Worm (Caenorhabditis elegans) whole organism, L1 larva: Measurements from ENCODE around the gene ncs-4.

Experiments used
- C04F5.9 ChIP-seq: sonication (generic microtip); optimal IDR thresholded peaks from 2 replicates; lab custom pipeline; 2016; ENCODE audit warnings: missing genetic modification characterization, missing compliant biosample characterization
- C34B4.2 ChIP-seq: sonication (generic microtip); optimal IDR thresholded peaks from 2 replicates; lab custom pipeline; 2017; ENCODE audit warnings: mild to moderate bottlenecking, missing genetic modification characterization, missing compliant biosample characterization
- aha-1 ChIP-seq: fragments of 150-350 bp; optimal IDR thresholded peaks from 2 replicates; lab custom pipeline; 2014; ENCODE audit warnings: missing biosample characterization, missing genetic modification characterization
- ceh-63 ChIP-seq: fragments of 200-800 bp; sonication (Bioruptor generic); optimal IDR thresholded peaks from 2 replicates; lab custom pipeline; 2018; ENCODE audit warnings: mild to moderate bottlenecking, missing genetic modification characterization, missing compliant biosample characterization
- ceh-8 ChIP-seq: fragments of 200-800 bp; sonication (Bioruptor generic); optimal IDR thresholded peaks from 2 replicates; lab custom pipeline; 2018; ENCODE audit warnings: mild to moderate bottlenecking, missing genetic modification characterization, moderate library complexity, missing compliant biosample characterization
- ceh-82 ChIP-seq, 3 experiments: fragments of 150-350 bp in 1 of 3; sonication (generic microtip) in 2 of 3; optimal IDR thresholded peaks; 2 replicates each; lab custom pipeline; 2014 to 2017; ENCODE audit warnings: missing biosample characterization in 3 of 3, missing genetic modification characterization in 3 of 3
- ceh-88 ChIP-seq: fragments of 200-800 bp; sonication (Bioruptor generic); IDR thresholded peaks from 2 replicates; pipeline ENCODE4 v1.3.6; 2022; ENCODE audit warnings: missing genetic modification characterization, missing compliant biosample characterization
- ceh-90 ChIP-seq: sonication (generic microtip); optimal IDR thresholded peaks from 2 replicates; lab custom pipeline; 2016; ENCODE audit warnings: missing genetic modification characterization, missing compliant biosample characterization
- efl-1 ChIP-seq, 4 experiments: fragments of 150-350 bp; optimal IDR thresholded peaks in 3 of 4; peaks in 1 of 4; 1 replicate in 1 of 4; 2 replicates in 3 of 4; lab custom pipeline; 2014; ENCODE audit warnings: missing biosample characterization in 2 of 4, missing genetic modification characterization in 2 of 4, missing genetic modification reagents in 2 of 4
- efl-3 ChIP-seq: fragments of 200-800 bp; sonication (Bioruptor generic); optimal IDR thresholded peaks from 2 replicates; lab custom pipeline; 2018; ENCODE audit warnings: mild to moderate bottlenecking, missing genetic modification characterization, missing compliant biosample characterization
- egl-27 ChIP-seq, 2 experiments: fragments of 150-350 bp in 1 of 2; sonication (generic microtip); optimal IDR thresholded peaks; 3 replicates each; lab custom pipeline; 2017 to 2018; ENCODE audit warnings: missing biosample characterization in 2 of 2, missing genetic modification characterization in 2 of 2, missing genetic modification reagents in 2 of 2
- elt-2 ChIP-seq: sonication (generic microtip); optimal IDR thresholded peaks from 2 replicates; lab custom pipeline; 2016; ENCODE audit warnings: missing genetic modification characterization, mild to moderate bottlenecking, inconsistent platforms, missing compliant biosample characterization, missing genetic modification reagents
- fkh-10 ChIP-seq: sonication (generic microtip); optimal IDR thresholded peaks from 2 replicates; lab custom pipeline; 2017; ENCODE audit warnings: missing biosample characterization, missing genetic modification reagents, missing genetic modification characterization
- fkh-4 ChIP-seq: sonication (generic microtip); optimal IDR thresholded peaks from 2 replicates; lab custom pipeline; 2016; ENCODE audit warnings: missing compliant biosample characterization, missing genetic modification characterization, borderline replicate concordance
- fkh-8 ChIP-seq: sonication (generic microtip); optimal IDR thresholded peaks from 2 replicates; lab custom pipeline; 2016; ENCODE audit warnings: mild to moderate bottlenecking, missing genetic modification characterization, missing compliant biosample characterization
- hpl-2 ChIP-seq: fragments of 150-350 bp; optimal IDR thresholded peaks from 2 replicates; lab custom pipeline; 2014; ENCODE audit warnings: missing biosample characterization, missing genetic modification reagents, missing genetic modification characterization
- jun-1 ChIP-seq: fragments of 150-350 bp; optimal IDR thresholded peaks from 2 replicates; lab custom pipeline; 2014; ENCODE audit warnings: missing biosample characterization, missing genetic modification reagents, missing genetic modification characterization
- lin-13 ChIP-seq: fragments of 150-350 bp; optimal IDR thresholded peaks from 2 replicates; lab custom pipeline; 2014; ENCODE audit warnings: missing biosample characterization, missing genetic modification reagents, missing genetic modification characterization
- lin-14 ChIP-seq: fragments of 200-800 bp; sonication (Bioruptor generic); optimal IDR thresholded peaks from 2 replicates; lab custom pipeline; 2018; ENCODE audit warnings: mild to moderate bottlenecking, missing genetic modification characterization, moderate library complexity, missing compliant biosample characterization
- lin-15B ChIP-seq: fragments of 150-350 bp; sonication (generic microtip); optimal IDR thresholded peaks from 3 replicates; lab custom pipeline; 2014; ENCODE audit warnings: missing biosample characterization, missing genetic modification characterization
- lin-35 ChIP-seq, 2 experiments: fragments of 150-350 bp; optimal IDR thresholded peaks; 2 replicates each; lab custom pipeline; 2014; ENCODE audit warnings: missing biosample characterization in 2 of 2, missing genetic modification characterization in 2 of 2, missing genetic modification reagents in 2 of 2
- lsy-2 ChIP-seq, 2 experiments: fragments of 150-350 bp; optimal IDR thresholded peaks; 2 replicates each; lab custom pipeline; 2014; ENCODE audit warnings: missing biosample characterization in 2 of 2, missing genetic modification characterization in 2 of 2
- mep-1 ChIP-seq: fragments of 150-350 bp; optimal IDR thresholded peaks from 2 replicates; lab custom pipeline; 2014; ENCODE audit warnings: missing biosample characterization, missing genetic modification characterization
- nhr-11 ChIP-seq: fragments of 150-350 bp; optimal IDR thresholded peaks from 2 replicates; lab custom pipeline; 2014; ENCODE audit warnings: missing biosample characterization, missing genetic modification characterization
- nhr-19 ChIP-seq: fragments of 200-800 bp; sonication (Bioruptor generic); conservative IDR thresholded peaks from 2 replicates; pipeline ENCODE4 v1.3.6; 2022; ENCODE audit warnings: missing genetic modification characterization, missing compliant biosample characterization
- nhr-20 ChIP-seq: sonication (generic microtip); optimal IDR thresholded peaks from 2 replicates; lab custom pipeline; 2016; ENCODE audit warnings: mild to moderate bottlenecking, missing genetic modification characterization, missing compliant biosample characterization
- nhr-28 ChIP-seq: fragments of 150-350 bp; optimal IDR thresholded peaks from 2 replicates; lab custom pipeline; 2014; ENCODE audit warnings: missing biosample characterization, missing genetic modification characterization
- nhr-47 ChIP-seq: sonication (generic microtip); optimal IDR thresholded peaks from 2 replicates; lab custom pipeline; 2016; ENCODE audit warnings: mild to moderate bottlenecking, missing genetic modification characterization, moderate library complexity, missing compliant biosample characterization
- nhr-71 ChIP-seq: sonication (generic microtip); optimal IDR thresholded peaks from 2 replicates; lab custom pipeline; 2016; ENCODE audit warnings: mild to moderate bottlenecking, missing genetic modification characterization, moderate library complexity, missing compliant biosample characterization
- nhr-77 ChIP-seq: fragments of 150-350 bp; optimal IDR thresholded peaks from 2 replicates; lab custom pipeline; 2014; ENCODE audit warnings: missing biosample characterization, missing genetic modification characterization
- nhr-85 ChIP-seq: sonication (generic microtip); peaks from one replicate; lab custom pipeline; 2016; ENCODE audit warnings: missing genetic modification characterization, inconsistent platforms, missing compliant biosample characterization
- nhr-90 ChIP-seq: sonication (generic microtip); optimal IDR thresholded peaks from 2 replicates; lab custom pipeline; 2016; ENCODE audit warnings: mild to moderate bottlenecking, missing genetic modification characterization, missing compliant biosample characterization; ENCODE audit not compliant: poor library complexity
- rnt-1 ChIP-seq: sonication (generic microtip); optimal IDR thresholded peaks from 2 replicates; lab custom pipeline; 2016; ENCODE audit warnings: mild to moderate bottlenecking, missing genetic modification characterization, moderate library complexity, missing compliant biosample characterization
- snpc-4 ChIP-seq: fragments of 150-350 bp; optimal IDR thresholded peaks from 2 replicates; lab custom pipeline; 2014; ENCODE audit warnings: missing biosample characterization, missing genetic modification characterization
- snu-23 ChIP-seq: sonication (generic microtip); optimal IDR thresholded peaks from 2 replicates; lab custom pipeline; 2016; ENCODE audit warnings: missing genetic modification characterization, missing compliant biosample characterization
- sptf-1 ChIP-seq: fragments of 150-350 bp; optimal IDR thresholded peaks from 2 replicates; lab custom pipeline; 2014; ENCODE audit warnings: missing biosample characterization, missing genetic modification characterization
- sup-37 ChIP-seq: fragments of 200-800 bp; sonication (Bioruptor generic); optimal IDR thresholded peaks from 2 replicates; lab custom pipeline; 2018; ENCODE audit warnings: mild to moderate bottlenecking, missing genetic modification characterization, missing compliant biosample characterization
- swsn-7 ChIP-seq: sonication (generic microtip); optimal IDR thresholded peaks from 2 replicates; lab custom pipeline; 2016; ENCODE audit warnings: missing genetic modification characterization, missing compliant biosample characterization
- unc-130 ChIP-seq: fragments of 150-350 bp; optimal IDR thresholded peaks from 2 replicates; lab custom pipeline; 2017; ENCODE audit warnings: missing biosample characterization, missing genetic modification characterization, inconsistent platforms
- unc-30 ChIP-seq: sonication (generic microtip); optimal IDR thresholded peaks from 2 replicates; lab custom pipeline; 2017; ENCODE audit warnings: missing biosample characterization, missing genetic modification characterization
- unc-86 ChIP-seq: sonication (generic microtip); optimal IDR thresholded peaks from 2 replicates; lab custom pipeline; 2016; ENCODE audit warnings: missing genetic modification characterization, missing compliant biosample characterization
- vab-15 ChIP-seq: sonication (generic microtip); optimal IDR thresholded peaks from 2 replicates; lab custom pipeline; 2017; ENCODE audit warnings: missing genotype, mild to moderate bottlenecking, missing genetic modification characterization, missing compliant biosample characterization
- xbp-1 ChIP-seq: sonication (generic microtip); optimal IDR thresholded peaks from 2 replicates; lab custom pipeline; 2016; ENCODE audit warnings: missing genetic modification characterization, missing compliant biosample characterization
- ztf-11 ChIP-seq, 2 experiments: sonication (generic microtip); optimal IDR thresholded peaks; 2 replicates each; lab custom pipeline; 2016 to 2017; ENCODE audit warnings: missing genetic modification characterization in 2 of 2, missing biosample characterization in 1 of 2, missing compliant biosample characterization in 1 of 2

Gene ncs-4

ce11 chrX:10197204-10197756 is 21.0 kb downstream of the ncs-4 start, which contains the start of gene nucb-1 (continued):
- TF ChIP-seq fkh-10 (GFP tag; lab: Kevin White, UChicago) (peak; percentile 26), unc-130 (peak; percentile 66), nhr-77 (peak; percentile 69), nhr-19 (peak; percentile 74), nhr-11 (peak; percentile 2), lin-14 (GFP tag; lab: Kevin White, UChicago) (peak; percentile 92), lin-13 (GFP tag; lab: Kevin White, UChicago) (peak; percentile 64), unc-86 (tag; lab: Kevin White, UChicago) (peak; percentile 30), jun-1 (tag; lab: Kevin White, UChicago) (peak; percentile 49), nhr-20 (peak; percentile 93), vab-15 (tag; lab: Kevin White, UChicago) (peak; percentile 25), lin-15B (peak; percentile 55), rnt-1 (tag; lab: Kevin White, UChicago) (peak; percentile 85), swsn-7 (peak; percentile 83), nhr-71 (tag; lab: Kevin White, UChicago) (peak; percentile 92), xbp-1 (tag; lab: Kevin White, UChicago) (peak; percentile 98), ceh-82 (tag; optimal IDR thresholded peaks at IDR 0.05; lab: Kevin White, UChicago) (peak; percentile 68 to 82 (median 79)), fkh-8 (tag; lab: Kevin White, UChicago) (peak; percentile 54), efl-3 (GFP tag; lab: Kevin White, UChicago) (no peak), nhr-85 (tag; lab: Kevin White, UChicago) (peak; percentile 83), mep-1 (tag; lab: Kevin White, UChicago) (peak; percentile 79), fkh-4 (no peak), sup-37 (GFP tag; lab: Kevin White, UChicago) (no peak), ztf-11 (tag; optimal IDR thresholded peaks at IDR 0.05; lab: Kevin White, UChicago) (peak in 1 of 2 experiments; percentile 17), C34B4.2 (tag; lab: Kevin White, UChicago) (no peak), hpl-2 (peak; percentile 32), nhr-90 (peak; percentile 76), egl-27 (tag; optimal IDR thresholded peaks at IDR 0.05; lab: Kevin White, UChicago) (peak; percentile 35 to 45), snpc-4 (tag; lab: Kevin White, UChicago) (no peak), elt-2 (peak; percentile 25), ceh-90 (tag; lab: Kevin White, UChicago) (no peak), C04F5.9 (no peak), nhr-47 (tag; lab: Kevin White, UChicago) (peak; percentile 85), ceh-88 (GFP tag; lab: Robert Waterston, UW) (no peak)

ce11 chrX:10199202-10199601 is 22.9 kb downstream of the ncs-4 start:
- peak; percentile 18 for TF ChIP-seq nhr-85 (tag; lab: Kevin White, UChicago)
- TF ChIP-seq nhr-71 (tag; lab: Kevin White, UChicago) = no peak
- TF ChIP-seq efl-1 (optimal IDR thresholded peaks at IDR 0.05; lab: Kevin White, UChicago) = no peak
- peak in 1 of 2 experiments; percentile 74 for TF ChIP-seq efl-1 (GFP tag; optimal IDR thresholded peaks at IDR 0.05 in 1 of 2; lab: Kevin White, UChicago)
- TF ChIP-seq mep-1 (tag; lab: Kevin White, UChicago) = no peak

ce11 chrX:10203501-10203900 is 27.2 kb downstream of the ncs-4 start:
- TF ChIP-seq nhr-20 (no peak), snu-23 (GFP tag; lab: Kevin White, UChicago) (no peak), efl-3 (GFP tag; lab: Kevin White, UChicago) (no peak), lsy-2 (tag; optimal IDR thresholded peaks at IDR 0.05; lab: Kevin White, UChicago) (no peak), ceh-63 (GFP tag; lab: Kevin White, UChicago) (no peak), nhr-85 (tag; lab: Kevin White, UChicago) (no peak), unc-30 (no peak), lin-35 (GFP tag; optimal IDR thresholded peaks at IDR 0.05; lab: Kevin White, UChicago) (no peak), nhr-28 (tag; lab: Kevin White, UChicago) (no peak), ceh-8 (GFP tag; lab: Kevin White, UChicago) (no peak), nhr-11 (no peak), mep-1 (tag; lab: Kevin White, UChicago) (no peak), elt-2 (no peak), swsn-7 (no peak), rnt-1 (tag; lab: Kevin White, UChicago) (no peak), aha-1 (tag; lab: Kevin White, UChicago) (no peak), lin-15B (no peak), sptf-1 (tag; lab: Kevin White, UChicago) (no peak), hpl-2 (no peak)
